Worm (Caenorhabditis elegans) whole organism, young adult: ENCODE results near the gene wdr-46.

Source experiments
- B0336.3 ChIP-seq: fragments of 200-800 bp; sonication (Bioruptor generic); IDR thresholded peaks from 2 replicates; pipeline ENCODE4 v1.3.6; 2022; ENCODE audit warnings: missing genetic modification characterization, missing compliant biosample characterization
- D2030.7 ChIP-seq: fragments of 200-800 bp; sonication (Bioruptor generic); IDR thresholded peaks from 2 replicates; pipeline ENCODE4 v1.3.6; 2022; ENCODE audit warnings: missing genetic modification reagents, missing genetic modification characterization, missing compliant biosample characterization
- F33H1.4 ChIP-seq: fragments of 200-800 bp; sonication (Bioruptor generic); IDR thresholded peaks from 2 replicates; pipeline ENCODE4 v1.3.6; 2022; ENCODE audit warnings: missing genetic modification reagents, missing genetic modification characterization, missing compliant biosample characterization
- F55B11.4 ChIP-seq: sonication (generic microtip); optimal IDR thresholded peaks from 2 replicates; lab custom pipeline; 2016; ENCODE audit warnings: missing compliant biosample characterization, missing genetic modification characterization, borderline replicate concordance; ENCODE audit not compliant: insufficient read depth
- F57A8.1 ChIP-seq: fragments of 200-800 bp; sonication (Bioruptor generic); optimal IDR thresholded peaks from 2 replicates; lab custom pipeline; 2018; ENCODE audit warnings: mild to moderate bottlenecking, missing genetic modification characterization, moderate library complexity, missing compliant biosample characterization
- T07F8.4 ChIP-seq: sonication (generic microtip); optimal IDR thresholded peaks from 2 replicates; lab custom pipeline; 2016; ENCODE audit warnings: mild to moderate bottlenecking, missing genetic modification characterization, moderate library complexity, missing compliant biosample characterization
- Y95B8A.8 ChIP-seq: fragments of 200-800 bp; sonication (Bioruptor generic); IDR thresholded peaks from 2 replicates; pipeline ENCODE4 v1.3.6; 2022; ENCODE audit warnings: missing genetic modification reagents, missing genetic modification characterization, missing compliant biosample characterization
- aptf-3 ChIP-seq: fragments of 200-800 bp; sonication (Bioruptor generic); IDR thresholded peaks from 2 replicates; pipeline ENCODE4 v1.3.6; 2022; ENCODE audit warnings: missing genetic modification characterization, missing compliant biosample characterization
- athp-1 ChIP-seq: sonication (generic microtip); optimal IDR thresholded peaks from 2 replicates; lab custom pipeline; 2017; ENCODE audit warnings: mild to moderate bottlenecking, missing genetic modification characterization, missing compliant biosample characterization
- attf-5 ChIP-seq: fragments of 200-800 bp; sonication (Bioruptor generic); optimal IDR thresholded peaks from 2 replicates; lab custom pipeline; 2018; ENCODE audit warnings: mild to moderate bottlenecking, missing genetic modification characterization, missing compliant biosample characterization
- attf-6 ChIP-seq: fragments of 200-800 bp; sonication (Bioruptor generic); IDR thresholded peaks from 2 replicates; pipeline ENCODE4 v1.3.6; 2022; ENCODE audit warnings: missing genetic modification reagents, missing genetic modification characterization, missing compliant biosample characterization
- bed-1 ChIP-seq: fragments of 200-800 bp; sonication (Bioruptor generic); IDR thresholded peaks from 2 replicates; pipeline ENCODE4 v1.3.6; 2022; ENCODE audit warnings: missing genetic modification reagents, missing genetic modification characterization, missing compliant biosample characterization
- bed-2 ChIP-seq: fragments of 200-800 bp; sonication (Bioruptor generic); IDR thresholded peaks from 2 replicates; pipeline ENCODE4 v1.3.6; 2022; ENCODE audit warnings: missing genetic modification reagents, missing genetic modification characterization, missing compliant biosample characterization
- cebp-2 ChIP-seq: fragments of 200-800 bp; sonication (Bioruptor generic); IDR thresholded peaks from 2 replicates; pipeline ENCODE4 v1.3.6; 2022; ENCODE audit warnings: missing genetic modification characterization, missing compliant biosample characterization
- ceh-100 ChIP-seq: fragments of 200-800 bp; sonication (Bioruptor generic); IDR thresholded peaks from 2 replicates; pipeline ENCODE4 v1.3.6; 2022; ENCODE audit warnings: missing genetic modification reagents, missing genetic modification characterization, missing compliant biosample characterization
- ceh-27 ChIP-seq: fragments of 200-800 bp; sonication (Bioruptor generic); optimal IDR thresholded peaks from 2 replicates; lab custom pipeline; 2018; ENCODE audit warnings: mild to moderate bottlenecking, missing genetic modification characterization, moderate library complexity, missing compliant biosample characterization
- ceh-58 ChIP-seq: fragments of 200-800 bp; sonication (Bioruptor generic); IDR thresholded peaks from 2 replicates; pipeline ENCODE4 v1.3.6; 2022; ENCODE audit warnings: missing genetic modification characterization, missing compliant biosample characterization
- ceh-91 ChIP-seq: fragments of 200-800 bp; sonication (Bioruptor generic); IDR thresholded peaks from 2 replicates; pipeline ENCODE4 v1.3.6; 2022; ENCODE audit warnings: missing genetic modification reagents, missing genetic modification characterization, missing compliant biosample characterization
- dox-1 ChIP-seq: fragments of 200-800 bp; sonication (Bioruptor generic); IDR thresholded peaks from 2 replicates; pipeline ENCODE4 v1.3.6; 2022; ENCODE audit warnings: missing genetic modification reagents, missing genetic modification characterization, missing compliant biosample characterization
- dpl-1 ChIP-seq: fragments of 150-350 bp; optimal IDR thresholded peaks from 2 replicates; lab custom pipeline; 2014; ENCODE audit warnings: missing biosample characterization, missing genetic modification reagents, missing genetic modification characterization
- efl-1 ChIP-seq: fragments of 150-350 bp; optimal IDR thresholded peaks from 2 replicates; lab custom pipeline; 2014; ENCODE audit warnings: missing biosample characterization, missing genetic modification reagents, missing genetic modification characterization
- egl-18 ChIP-seq: fragments of 200-800 bp; sonication (Bioruptor generic); IDR thresholded peaks from 2 replicates; pipeline ENCODE4 v1.3.6; 2022; ENCODE audit warnings: missing genetic modification reagents, missing genetic modification characterization, missing compliant biosample characterization
- let-607 ChIP-seq, 2 experiments: fragments of 200-800 bp in 1 of 2; sonication (Bioruptor generic) in 1 of 2; sonication (generic microtip) in 1 of 2; optimal IDR thresholded peaks; 2 replicates each; lab custom pipeline; 2016 to 2018; ENCODE audit warnings: mild to moderate bottlenecking in 2 of 2, missing compliant biosample characterization in 2 of 2, missing genetic modification characterization in 2 of 2, moderate library complexity in 2 of 2, missing genotype in 1 of 2
- lin-26 ChIP-seq: fragments of 200-800 bp; sonication (Bioruptor generic); IDR thresholded peaks from 2 replicates; pipeline ENCODE4 v1.3.6; 2022; ENCODE audit warnings: missing genetic modification reagents, missing genetic modification characterization, missing compliant biosample characterization
- lin-40 ChIP-seq: sonication (generic microtip); optimal IDR thresholded peaks from 2 replicates; lab custom pipeline; 2016; ENCODE audit warnings: missing genetic modification characterization, mild to moderate bottlenecking, missing compliant biosample characterization, missing genotype, missing genetic modification reagents
- lin-54 ChIP-seq: fragments of 200-800 bp; sonication (Bioruptor generic); optimal IDR thresholded peaks from 2 replicates; lab custom pipeline; 2018; ENCODE audit warnings: mild to moderate bottlenecking, missing genetic modification characterization, missing compliant biosample characterization
- lsl-1 ChIP-seq: fragments of 200-800 bp; sonication (Bioruptor generic); optimal IDR thresholded peaks from 2 replicates; lab custom pipeline; 2018; ENCODE audit warnings: mild to moderate bottlenecking, missing genetic modification characterization, moderate library complexity, missing compliant biosample characterization
- madf-3 ChIP-seq: fragments of 200-800 bp; sonication (Bioruptor generic); IDR thresholded peaks from 2 replicates; pipeline ENCODE4 v1.3.6; 2022; ENCODE audit warnings: missing genetic modification reagents, missing genetic modification characterization, missing compliant biosample characterization
- madf-6 ChIP-seq: fragments of 200-800 bp; sonication (Bioruptor generic); IDR thresholded peaks from 2 replicates; pipeline ENCODE4 v1.3.6; 2022; ENCODE audit warnings: missing genetic modification reagents, missing genetic modification characterization, missing compliant biosample characterization
- madf-8 ChIP-seq: fragments of 200-800 bp; sonication (Bioruptor generic); conservative IDR thresholded peaks from 2 replicates; pipeline ENCODE4 v1.3.6; 2022; ENCODE audit warnings: missing genetic modification reagents, missing genetic modification characterization, missing compliant biosample characterization
- nhr-80 ChIP-seq: sonication (generic microtip); optimal IDR thresholded peaks from 2 replicates; lab custom pipeline; 2016; ENCODE audit warnings: missing genetic modification characterization, missing compliant biosample characterization
- rec-8 ChIP-seq, 2 experiments: sonication (generic microtip); optimal IDR thresholded peaks; 2 replicates each; lab custom pipeline; 2016; ENCODE audit warnings: mild to moderate bottlenecking in 2 of 2, missing genetic modification characterization in 2 of 2, missing genetic modification reagents in 2 of 2, missing genotype in 2 of 2, missing biosample characterization in 1 of 2, missing compliant biosample characterization in 1 of 2, moderate library complexity in 1 of 2
- rpc-1 ChIP-seq, 2 experiments: fragments of 150-350 bp in 1 of 2; sonication (generic microtip) in 1 of 2; optimal IDR thresholded peaks; 2 replicates each; lab custom pipeline; 2014 to 2018; ENCODE audit warnings: missing biosample characterization in 1 of 2, missing genetic modification characterization in 1 of 2, missing genetic modification reagents in 1 of 2, missing genotype in 1 of 2
- sea-2 ChIP-seq: fragments of 200-800 bp; sonication (Bioruptor generic); IDR thresholded peaks from 2 replicates; pipeline ENCODE4 v1.3.6; 2022; ENCODE audit warnings: missing genetic modification characterization, missing compliant biosample characterization
- xnd-1 ChIP-seq: sonication (generic microtip); optimal IDR thresholded peaks from 2 replicates; lab custom pipeline; 2016; ENCODE audit warnings: missing genotype, missing genetic modification reagents, missing genetic modification characterization, missing compliant biosample characterization
- zfh-2 ChIP-seq: fragments of 200-800 bp; sonication (Bioruptor generic); conservative IDR thresholded peaks from 2 replicates; pipeline ENCODE4 v1.3.6; 2022; ENCODE audit warnings: missing genetic modification reagents, missing genetic modification characterization, missing compliant biosample characterization
- ztf-26 ChIP-seq: sonication (generic microtip); optimal IDR thresholded peaks from 2 replicates; lab custom pipeline; 2017; ENCODE audit warnings: missing genetic modification characterization, missing compliant biosample characterization
- ztf-28 ChIP-seq: fragments of 200-800 bp; sonication (Bioruptor generic); IDR thresholded peaks from 2 replicates; pipeline ENCODE4 v1.3.6; 2022; ENCODE audit warnings: missing genetic modification reagents, missing genetic modification characterization, missing compliant biosample characterization

wdr-46 gene

DNA sequence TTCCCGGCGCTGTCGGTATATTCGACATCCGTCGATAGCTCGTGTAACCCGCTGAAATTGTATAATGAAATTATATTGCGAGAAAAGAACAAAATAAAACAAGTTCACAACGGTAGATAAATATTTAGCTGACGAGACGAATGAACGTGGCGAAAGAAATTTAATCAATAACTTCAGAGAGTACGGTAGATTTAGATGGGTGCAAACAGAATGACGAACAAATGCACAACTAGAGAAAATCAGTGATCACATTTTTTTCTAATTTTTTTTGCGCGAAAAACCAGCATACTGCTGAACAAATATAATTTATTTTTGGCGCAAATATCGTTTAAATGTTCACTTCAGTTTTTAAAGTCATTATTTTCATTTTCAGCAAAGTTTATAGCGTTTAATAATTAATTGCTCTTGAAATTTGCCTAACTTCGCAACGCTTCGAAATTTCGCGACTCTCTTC, 11.3 kb upstream of the wdr-46 start, which contains the start of gene sec-24.2:
Gene sec-24.2, minus strand, starts transcription at position 51 of the 454 bp plus-strand sequence.
- TF ChIP-seq ceh-58 (GFP tag; lab: Robert Waterston, UW) (no peak), madf-6 (GFP tag; lab: Robert Waterston, UW) (peak; percentile 86), lsl-1 (GFP tag; lab: Kevin White, UChicago) (peak; percentile 83), Y95B8A.8 (0 out of 2 replicates have a peak, but pooled peaks have one; percentile 22), madf-3 (GFP tag; lab: Robert Waterston, UW) (no peak), efl-1 (peak; percentile 82), nhr-80 (no peak), dox-1 (GFP tag; lab: Robert Waterston, UW) (peak; percentile 24; the same call in 1 of the 2 replicates), F57A8.1 (no peak), madf-8 (GFP tag; lab: Robert Waterston, UW) (peak; percentile 55; the same call in 1 of the 2 replicates), ceh-100 (GFP tag; lab: Robert Waterston, UW) (no peak), ztf-26 (tag; lab: Kevin White, UChicago) (no peak), xnd-1 (tag; lab: Kevin White, UChicago) (peak; percentile 29), bed-2 (GFP tag; lab: Robert Waterston, UW) (no peak), F33H1.4 (GFP tag; lab: Robert Waterston, UW) (peak; percentile 49), attf-6 (GFP tag; lab: Robert Waterston, UW) (0 out of 2 replicates have a peak, but pooled peaks have one; percentile 25), D2030.7 (GFP tag; lab: Robert Waterston, UW) (peak; percentile 12; the same call in 1 of the 2 replicates), F55B11.4 (tag; lab: Kevin White, UChicago) (no peak), dpl-1 (GFP tag; lab: Kevin White, UChicago) (peak; percentile 30), ceh-91 (peak; percentile 58), sea-2 (GFP tag; lab: Robert Waterston, UW) (no peak), lin-40 (tag; lab: Kevin White, UChicago) (no peak)

DNA sequence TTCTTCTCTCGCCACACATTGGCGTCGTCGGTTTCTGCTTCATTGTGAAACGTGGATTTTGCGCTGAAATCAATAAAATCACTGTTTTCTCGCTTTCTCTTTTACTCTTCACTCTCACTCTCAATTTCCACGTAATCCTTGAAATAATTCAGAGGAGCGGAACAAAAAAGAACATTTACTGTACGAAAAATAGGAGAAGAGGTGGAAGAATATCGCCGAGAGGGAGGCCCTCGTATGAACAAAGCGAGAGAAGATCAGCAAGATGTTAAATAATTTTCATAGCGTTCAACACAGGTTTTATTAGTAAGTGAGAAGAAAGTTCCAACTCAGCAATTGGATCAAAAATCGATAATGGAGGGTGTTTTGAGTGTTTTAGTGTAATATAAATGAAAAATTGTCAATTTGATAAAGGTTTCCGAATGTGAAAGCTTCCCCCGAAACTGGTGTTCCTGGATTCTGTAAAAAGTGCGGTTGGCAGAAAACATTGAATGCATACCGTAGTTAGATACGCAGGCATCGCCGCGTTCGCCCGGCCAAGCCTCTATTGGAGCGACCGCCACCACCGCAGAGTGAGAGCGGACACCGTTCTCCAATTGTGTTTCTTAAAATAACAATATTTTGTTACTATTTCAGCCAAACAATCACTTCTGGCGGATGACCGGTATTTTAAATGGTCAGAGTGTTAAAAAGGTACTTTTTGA, 10.5 kb upstream of the wdr-46 start, which contains the start of the genes ccr-4 and ZC518.8:
Gene ccr-4, plus strand, starts transcription at position 151 of the 701 bp plus-strand sequence.
Gene ZC518.8, minus strand, starts transcription at position 517 of the 701 bp plus-strand sequence.
- TF ChIP-seq rec-8 (tag; optimal IDR thresholded peaks at IDR 0.05; lab: Kevin White, UChicago): no peak
- 0 out of 2 replicates have a peak, but pooled peaks have one; percentile 16 for TF ChIP-seq D2030.7 (GFP tag; lab: Robert Waterston, UW)
- peak; percentile 2 to 76 for TF ChIP-seq let-607 (tag; optimal IDR thresholded peaks at IDR 0.05; lab: Kevin White, UChicago)
- 0 out of 2 replicates have a peak, but pooled peaks have one; percentile 50 for TF ChIP-seq lin-26 (GFP tag; lab: Robert Waterston, UW)
- peak; percentile 47; the same call in 1 of the 2 replicates for TF ChIP-seq zfh-2 (GFP tag; lab: Robert Waterston, UW)
- TF ChIP-seq egl-18 (GFP tag; lab: Robert Waterston, UW): no peak
- peak; percentile 52 for TF ChIP-seq attf-5
- 0 out of 2 replicates have a peak, but pooled peaks have one; percentile 34 for TF ChIP-seq aptf-3 (GFP tag; lab: Robert Waterston, UW)
- peak; percentile 40 for TF ChIP-seq nhr-80
- TF ChIP-seq Y95B8A.8: no peak
- TF ChIP-seq T07F8.4 (tag; lab: Kevin White, UChicago): no peak
- TF ChIP-seq lin-54 (GFP tag; lab: Kevin White, UChicago): peak; percentile 27
- 0 out of 2 replicates have a peak, but pooled peaks have one; percentile 67 for TF ChIP-seq bed-1 (GFP tag; lab: Robert Waterston, UW)
- 0 out of 2 replicates have a peak, but pooled peaks have one; percentile 32 for TF ChIP-seq ztf-28 (GFP tag; lab: Robert Waterston, UW)
- no peak for TF ChIP-seq B0336.3 (GFP tag; lab: Robert Waterston, UW)
- TF ChIP-seq cebp-2 (GFP tag; lab: Robert Waterston, UW): 0 out of 2 replicates have a peak, but pooled peaks have one; percentile 56
- TF ChIP-seq athp-1 (tag; lab: Kevin White, UChicago): no peak
- no peak for TF ChIP-seq rpc-1 (optimal IDR thresholded peaks at IDR 0.05; lab: Kevin White, UChicago)
- TF ChIP-seq rpc-1 (tag; optimal IDR thresholded peaks at IDR 0.05; lab: Kevin White, UChicago): no peak
- no peak for TF ChIP-seq ceh-27 (GFP tag; lab: Kevin White, UChicago)
